Worm (Caenorhabditis elegans) whole organism, L4 larva: ENCODE results near the gene nkcc-1.

ENCODE experiments used
- F10B5.3 ChIP-seq: sonication (generic microtip); optimal IDR thresholded peaks from 2 replicates; lab custom pipeline; 2016; ENCODE audit warnings: mild to moderate bottlenecking, missing genetic modification characterization, missing compliant biosample characterization
- unc-62 ChIP-seq, 3 experiments: fragments of 150-350 bp in 1 of 3; sonication (generic microtip); optimal IDR thresholded peaks in 2 of 3; peaks in 1 of 3; 1 replicate in 1 of 3; 2 replicates in 2 of 3; lab custom pipeline; 2014 to 2017; ENCODE audit warnings: missing biosample characterization in 3 of 3, missing genetic modification characterization in 3 of 3, missing genetic modification reagents in 3 of 3, missing genotype in 1 of 3

DNA sequence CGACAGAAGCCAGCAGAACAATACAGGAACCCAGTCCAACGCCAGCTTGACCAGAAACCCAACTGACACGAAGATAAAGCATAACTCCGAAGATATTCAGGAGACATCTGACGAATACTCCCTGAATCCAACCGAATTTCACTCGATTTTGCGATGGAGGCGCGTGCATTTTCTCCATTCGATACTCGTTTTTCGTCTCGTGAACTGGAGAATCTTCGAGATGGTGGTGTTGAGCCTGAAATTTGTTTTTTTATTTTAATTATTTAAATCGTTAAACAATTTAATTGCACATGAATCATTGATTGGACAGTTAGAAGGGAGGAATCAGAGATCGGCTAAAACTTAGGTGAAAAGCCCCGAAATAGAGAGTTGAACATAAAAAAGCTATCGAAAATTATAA is 9.5 kb downstream of the nkcc-1 start:
- TF ChIP-seq F10B5.3 (tag; lab: Kevin White, UChicago) (no peak), unc-62 (GFP tag; optimal IDR thresholded peaks at IDR 0.05 in 1 of 2; lab: Kevin White, UChicago) (no peak), unc-62 (tag; optimal IDR thresholded peaks at IDR 0.05; lab: Kevin White, UChicago) (no peak)
